Worm (Caenorhabditis elegans) whole organism, dauer: Measurements from ENCODE around the gene Y46G5A.34.
"Not testable (repeated sequence)": the region's sequence is repeated elsewhere in the genome, so short reads cannot be mapped to it uniquely, and the experiment has no call there.

ENCODE experiments used
- unc-62 ChIP-seq: sonication (generic microtip); optimal IDR thresholded peaks from 2 replicates; lab custom pipeline; 2017; ENCODE audit warnings: missing biosample characterization, missing genetic modification reagents, missing genetic modification characterization

Y46G5A.34 gene

ce11 chrII:12776379-12776778, at the start of gene Y46G5A.34:
Gene Y46G5A.34 (plus strand): TSS chrII:12776679.
- no peak for TF ChIP-seq unc-62

ce11 chrII:12726704-12727103, 49.8 kb upstream of the Y46G5A.34 start:
- TF ChIP-seq unc-62, result no peak

ce11 chrII:12727871-12728270, 48.6 kb upstream of the Y46G5A.34 start:
- no peak for TF ChIP-seq unc-62

- no peak for TF ChIP-seq unc-62
These were observed 47.9 kb upstream of the Y46G5A.34 start for ce11 chrII:12728608-12729007.

- TF ChIP-seq unc-62, result no peak
These were observed 46.5 kb upstream of the Y46G5A.34 start for ce11 chrII:12729952-12730351.

ce11 chrII:12736579-12736978, 39.9 kb upstream of the Y46G5A.34 start, which contains the start of gene snrp-200:
Gene snrp-200 (minus strand): TSS chrII:12736910.
- TF ChIP-seq unc-62, result no peak

ce11 chrII:12738284-12739201, 37.9 kb upstream of the Y46G5A.34 start, which contains the start of gene pisy-1:
Gene pisy-1 (minus strand): TSS chrII:12738334.
- TF ChIP-seq unc-62, result no peak

ce11 chrII:12739306-12739705, 37.2 kb upstream of the Y46G5A.34 start:
- no peak for TF ChIP-seq unc-62

- not testable (repeated sequence) for TF ChIP-seq unc-62
These were observed 22.8 kb upstream of the Y46G5A.34 start, which contains the start of gene Y46G5A.39 for ce11 chrII:12753725-12754124. Gene Y46G5A.39 (minus strand): TSS chrII:12753825.

- no peak for TF ChIP-seq unc-62
These were observed 20.3 kb upstream of the Y46G5A.34 start, which contains the start of the genes Y46G5A.7 and Y46G5A.8 for ce11 chrII:12756180-12756579. Gene Y46G5A.7 (minus strand): TSS chrII:12756332. Gene Y46G5A.8 (plus strand): TSS chrII:12756338.

- no peak for TF ChIP-seq unc-62
These were observed 16.0 kb upstream of the Y46G5A.34 start, which contains the start of gene cnp-2 for ce11 chrII:12760497-12760896. Gene cnp-2 (plus strand): TSS chrII:12760797.

ce11 chrII:12764476-12764875, 12.0 kb upstream of the Y46G5A.34 start:
- TF ChIP-seq unc-62, result no peak

- no peak for TF ChIP-seq unc-62
These were observed 9.9 kb upstream of the Y46G5A.34 start for ce11 chrII:12766443-12767188.

ce11 chrII:12767258-12767824, 9.1 kb upstream of the Y46G5A.34 start:
- TF ChIP-seq unc-62, result no peak

ce11 chrII:12768167-12768712, 8.2 kb upstream of the Y46G5A.34 start, which contains the start of the genes vps-2 and tiar-2:
Gene vps-2 (minus strand): TSS chrII:12768217.
Gene tiar-2 (plus strand): TSS chrII:12768686.
- TF ChIP-seq unc-62, result no peak

ce11 chrII:12769947-12770346, 6.5 kb upstream of the Y46G5A.34 start:
- TF ChIP-seq unc-62, result no peak
